Fruit fly (Drosophila melanogaster): Measurements from ENCODE around the gene CG46460.

Gene CG46460

DNA sequence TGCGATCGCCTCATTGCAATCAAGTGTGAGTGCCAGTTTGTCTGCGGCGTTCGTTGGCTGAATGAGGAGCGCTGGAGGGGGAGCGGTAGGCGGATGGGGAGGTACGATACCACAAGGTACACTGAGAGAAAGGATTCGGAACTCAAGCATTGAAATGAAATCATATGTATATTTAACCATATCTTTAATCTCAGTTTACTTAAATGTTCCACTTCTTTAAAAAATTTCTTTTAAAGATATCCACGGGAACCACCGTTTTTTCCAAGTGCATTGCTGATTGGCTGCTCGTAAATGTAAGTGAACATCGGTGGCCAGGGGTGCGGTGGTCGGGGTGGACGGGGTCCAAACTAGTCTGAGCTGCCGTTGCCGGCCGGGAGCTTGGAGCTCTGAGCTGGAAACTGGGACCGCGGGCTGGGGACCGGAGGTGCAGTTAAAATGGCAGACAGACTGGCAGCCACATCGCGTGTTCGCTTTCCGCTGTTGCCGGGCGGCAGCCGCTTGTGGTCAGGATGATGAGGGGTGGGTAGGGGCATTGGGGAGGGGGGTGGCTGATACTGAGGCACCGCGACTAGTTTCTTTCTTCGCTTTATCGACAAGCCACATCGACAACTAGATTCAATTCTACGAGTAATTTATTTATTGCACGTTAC, 1.2 kb upstream of the CG46460 start:
- TF ChIP-seq CG8478 (optimal IDR thresholded peaks at IDR 0.05) = no peak
- TF ChIP-seq CTCF (optimal IDR thresholded peaks at IDR 0.05) = no peak

DNA sequence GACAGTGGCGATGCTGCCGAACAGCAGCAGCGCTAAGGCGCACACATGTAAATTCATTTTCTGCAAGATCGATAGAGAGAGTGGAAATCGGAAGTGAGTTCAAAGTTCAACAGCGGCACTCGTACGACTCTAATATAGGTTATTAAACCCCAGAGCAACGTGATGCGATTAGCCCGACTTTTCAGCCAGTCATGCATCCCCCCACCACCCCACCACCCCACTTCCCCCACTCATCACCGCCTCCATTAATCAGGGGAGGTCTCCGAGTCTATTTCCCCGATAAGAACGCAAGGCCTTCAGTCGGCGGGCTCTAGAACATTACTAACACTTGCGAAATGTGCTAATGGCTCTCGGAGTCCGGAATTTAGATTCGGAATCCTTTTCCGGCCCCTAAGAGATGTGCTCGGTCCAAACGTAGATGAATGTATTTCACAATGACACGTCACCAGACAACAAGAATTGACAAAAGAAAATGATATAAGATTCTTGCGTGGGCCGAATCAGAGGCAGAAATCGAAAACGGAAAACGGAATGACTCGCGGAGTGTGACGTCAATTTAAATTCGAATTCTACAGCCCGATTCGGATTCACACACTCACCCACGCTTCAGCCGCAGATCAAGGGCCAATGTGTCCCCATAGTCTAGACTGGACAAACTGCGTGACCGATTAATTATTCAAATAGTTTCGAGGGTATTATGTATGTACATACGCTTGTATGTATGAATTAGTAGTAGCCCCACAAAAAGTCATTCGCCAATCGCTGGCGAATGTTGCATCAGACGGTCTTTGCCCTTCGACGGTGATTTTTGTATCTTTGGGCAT, 1.2 kb downstream of the CG46460 start:
- TF ChIP-seq CG8478 (optimal IDR thresholded peaks at IDR 0.05) = no peak
- TF ChIP-seq CTCF (optimal IDR thresholded peaks at IDR 0.05) = no peak

DNA sequence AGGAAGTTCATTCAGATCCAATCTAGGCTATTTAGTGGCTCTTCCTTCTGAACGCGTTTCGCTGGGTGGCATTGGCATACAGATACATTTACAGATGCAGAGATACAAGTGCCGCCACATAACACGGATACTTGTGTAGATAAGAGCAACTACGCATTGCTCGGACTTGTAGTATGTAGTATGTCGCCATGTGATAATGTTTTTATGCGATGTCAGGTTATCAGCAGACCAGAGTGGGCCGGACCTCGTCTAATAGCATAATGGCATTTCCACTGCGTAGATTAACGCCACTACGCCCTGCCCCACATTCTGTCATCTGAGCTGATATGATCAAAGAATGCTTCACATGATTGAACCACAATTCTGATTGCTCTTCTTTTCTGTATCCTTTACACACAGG, 5.3 kb downstream of the CG46460 start:
- TF ChIP-seq CTCF (optimal IDR thresholded peaks at IDR 0.05) (no peak), CG8478 (optimal IDR thresholded peaks at IDR 0.05) (no peak)

DNA sequence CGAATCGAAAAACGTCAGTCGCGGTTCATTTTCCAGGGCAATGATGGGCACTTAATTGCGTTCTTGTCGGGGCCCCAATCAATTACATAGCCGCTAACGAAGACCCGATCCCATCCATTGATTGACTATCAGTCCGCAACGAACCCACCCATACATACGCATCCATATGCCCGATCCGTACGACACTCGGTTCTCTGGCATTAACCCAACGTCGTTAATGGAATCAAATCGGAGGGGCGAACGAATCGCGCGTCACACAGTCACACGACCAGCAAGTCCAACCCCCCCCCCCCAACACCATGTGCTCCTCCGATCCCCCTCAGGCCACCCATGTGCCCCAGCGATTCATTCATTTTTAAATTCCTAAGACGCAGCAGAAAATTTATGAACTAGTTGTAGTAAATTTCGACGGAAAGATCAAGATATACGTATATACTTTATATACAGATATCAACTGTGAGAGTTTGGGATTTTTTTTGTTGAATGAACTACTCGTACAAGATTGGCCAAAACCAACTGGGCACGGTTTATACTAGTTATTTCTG, 5.8 kb downstream of the CG46460 start:
- TF ChIP-seq CTCF (optimal IDR thresholded peaks at IDR 0.05) (no peak), CG8478 (optimal IDR thresholded peaks at IDR 0.05) (no peak)

DNA sequence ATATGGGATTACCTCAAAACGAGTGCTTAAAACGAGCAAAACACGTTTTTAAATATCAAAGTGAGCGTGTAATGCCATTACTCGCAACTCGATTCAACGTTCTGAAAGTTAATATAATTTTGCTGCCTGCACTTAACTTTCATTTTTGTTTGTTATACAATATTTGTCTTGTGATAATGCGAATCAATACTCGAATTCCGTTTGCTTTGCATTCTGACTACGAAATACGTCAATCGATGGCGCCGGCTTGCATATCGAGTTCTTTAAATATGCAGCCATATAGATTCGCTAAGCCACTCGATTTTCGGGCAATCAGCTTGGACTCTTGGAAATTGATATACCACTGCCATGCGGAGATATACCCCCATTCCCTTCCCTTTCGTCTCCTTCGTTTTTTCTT, 6.4 kb downstream of the CG46460 start:
- no peak for TF ChIP-seq CTCF (optimal IDR thresholded peaks at IDR 0.05)
- no peak for TF ChIP-seq CG8478 (optimal IDR thresholded peaks at IDR 0.05)

DNA sequence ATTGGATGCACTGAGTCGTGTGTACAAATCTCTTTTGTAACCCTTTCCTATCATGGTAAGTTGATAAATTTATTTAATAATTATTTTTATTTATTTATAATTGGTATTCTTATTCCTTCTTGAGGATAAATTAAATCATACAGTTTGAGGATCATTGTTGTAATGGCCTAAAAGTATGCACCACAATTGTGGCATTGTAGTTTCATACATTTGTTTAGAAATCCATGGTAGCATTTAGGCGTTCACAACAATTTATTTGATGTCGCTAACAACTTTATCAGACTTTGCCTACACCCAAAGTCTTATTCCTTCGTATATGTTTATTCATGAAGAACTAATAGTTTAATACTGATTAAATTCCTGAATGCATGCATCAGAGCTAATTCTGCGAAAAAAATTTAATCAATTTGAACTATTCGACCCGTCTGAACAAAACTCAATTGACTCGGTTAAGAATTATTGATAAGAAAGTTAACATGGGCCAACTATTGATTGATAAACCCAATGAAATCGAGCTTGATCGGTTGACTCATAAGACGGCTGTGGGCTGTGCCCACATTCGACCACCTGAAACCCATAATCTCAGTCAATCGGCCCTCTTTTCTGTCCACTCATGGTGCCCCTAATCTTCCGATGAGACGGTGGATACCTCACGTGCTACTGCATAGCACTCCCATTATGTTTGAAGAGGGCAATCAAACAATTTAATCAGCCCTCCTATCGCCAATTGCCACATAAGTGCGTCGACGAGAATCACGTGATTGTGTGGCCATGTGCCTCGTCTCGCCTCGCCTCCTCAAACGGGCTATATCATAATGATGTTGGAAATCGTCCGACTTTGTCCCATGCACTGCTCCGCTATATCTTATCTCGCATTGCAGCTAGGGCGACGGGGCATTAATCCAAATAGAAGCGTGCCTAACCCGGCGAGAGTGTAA, 7.5 kb downstream of the CG46460 start:
- TF ChIP-seq CG8478 (optimal IDR thresholded peaks at IDR 0.05) = no peak
- peak in 1 of 2 experiments; percentile 10 for TF ChIP-seq CTCF (optimal IDR thresholded peaks at IDR 0.05)

DNA sequence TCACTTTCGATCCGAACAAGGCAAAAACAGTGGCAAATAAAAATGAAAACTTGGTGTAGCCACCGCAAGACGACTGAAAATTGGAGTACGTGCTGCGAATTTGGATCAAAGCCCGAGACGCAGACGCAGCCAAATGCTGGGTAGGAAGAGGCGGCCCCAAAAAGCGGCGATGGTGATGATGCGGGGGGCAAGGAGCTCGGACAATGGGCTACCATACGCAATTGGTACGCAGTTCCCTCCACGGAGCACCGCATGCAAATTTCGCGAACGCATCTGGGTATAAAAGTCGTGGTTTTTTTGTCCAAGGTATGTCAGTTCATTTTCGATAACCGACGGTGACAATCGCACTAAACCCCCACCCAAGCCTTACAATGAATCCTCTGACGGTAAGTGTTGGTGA, 12.0 kb downstream of the CG46460 start, which contains the start of gene Cpr64Ad:
Gene Cpr64Ad (plus strand): TSS at position 301 of the 400 bp plus-strand sequence.
- no peak for TF ChIP-seq CTCF (optimal IDR thresholded peaks at IDR 0.05)
- no peak for TF ChIP-seq CG8478 (optimal IDR thresholded peaks at IDR 0.05)

DNA sequence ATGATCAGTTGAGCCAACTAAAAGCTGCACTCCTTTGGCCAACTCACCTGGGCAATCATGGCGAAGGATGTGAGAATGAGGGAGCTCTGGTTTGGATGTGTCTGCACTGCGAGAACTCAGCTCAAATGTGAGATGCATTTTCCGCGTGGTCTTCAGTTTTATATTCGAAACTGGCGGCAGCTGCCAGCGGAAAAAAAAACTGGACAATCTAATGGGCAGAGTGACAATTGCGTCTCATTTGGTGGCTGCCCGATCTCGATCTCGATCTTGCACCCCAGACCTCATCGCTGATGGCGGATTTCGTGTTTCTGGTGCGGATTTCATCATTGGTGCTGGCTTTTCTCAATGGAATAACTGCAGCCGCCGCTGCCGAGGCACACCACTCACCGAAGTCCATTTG, 14.3 kb downstream of the CG46460 start, which contains the start of gene Cpr64Ac:
Gene Cpr64Ac (minus strand): TSS at position 101 of the 400 bp plus-strand sequence.
- TF ChIP-seq CG8478 (optimal IDR thresholded peaks at IDR 0.05) = no peak
- TF ChIP-seq CTCF (optimal IDR thresholded peaks at IDR 0.05) = no peak

DNA sequence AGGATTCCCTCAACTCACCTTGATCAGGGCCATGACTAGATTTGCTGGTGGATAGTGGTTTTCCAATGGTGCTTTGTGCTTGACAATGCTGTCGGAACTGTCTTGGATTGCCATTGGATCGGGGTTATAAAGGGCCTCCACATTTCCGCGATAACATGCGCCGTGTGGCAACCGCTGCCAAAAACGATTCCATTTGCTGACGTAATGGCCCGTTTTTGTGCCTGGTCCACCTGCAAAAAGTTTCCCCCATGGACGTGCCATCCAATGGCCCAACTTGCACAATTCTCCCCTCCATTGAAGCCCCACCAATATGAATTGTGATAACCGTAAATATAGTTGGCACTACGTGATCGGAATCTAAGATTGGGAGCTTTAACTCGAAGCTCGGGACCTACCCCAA, 15.7 kb downstream of the CG46460 start, which contains the start of gene Cpr64Ab:
Gene Cpr64Ab (minus strand): TSS at position 101 of the 400 bp plus-strand sequence.
- TF ChIP-seq CTCF (optimal IDR thresholded peaks at IDR 0.05) = no peak
- no peak for TF ChIP-seq CG8478 (optimal IDR thresholded peaks at IDR 0.05)

DNA sequence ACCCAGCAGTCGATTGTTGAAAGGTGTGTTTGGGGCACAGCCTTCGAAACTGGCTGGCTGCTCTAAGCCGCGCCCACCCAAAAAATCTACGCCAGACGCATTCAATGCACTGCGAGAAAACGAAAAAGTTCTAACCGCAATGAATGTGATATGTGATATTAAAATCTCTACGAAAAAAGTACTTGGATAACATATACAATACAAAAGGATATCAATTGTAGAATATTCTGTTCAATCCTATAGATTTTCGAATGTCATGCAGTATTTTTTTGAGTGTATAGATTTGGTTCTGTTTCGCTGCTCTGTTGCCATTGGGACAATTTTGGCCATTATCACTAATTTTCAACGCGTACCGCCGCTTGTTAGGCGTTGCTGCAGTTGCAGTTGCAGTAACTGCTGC, 17.4 kb downstream of the CG46460 start:
- no peak for TF ChIP-seq CTCF (optimal IDR thresholded peaks at IDR 0.05)
- no peak for TF ChIP-seq CG8478 (optimal IDR thresholded peaks at IDR 0.05)

DNA sequence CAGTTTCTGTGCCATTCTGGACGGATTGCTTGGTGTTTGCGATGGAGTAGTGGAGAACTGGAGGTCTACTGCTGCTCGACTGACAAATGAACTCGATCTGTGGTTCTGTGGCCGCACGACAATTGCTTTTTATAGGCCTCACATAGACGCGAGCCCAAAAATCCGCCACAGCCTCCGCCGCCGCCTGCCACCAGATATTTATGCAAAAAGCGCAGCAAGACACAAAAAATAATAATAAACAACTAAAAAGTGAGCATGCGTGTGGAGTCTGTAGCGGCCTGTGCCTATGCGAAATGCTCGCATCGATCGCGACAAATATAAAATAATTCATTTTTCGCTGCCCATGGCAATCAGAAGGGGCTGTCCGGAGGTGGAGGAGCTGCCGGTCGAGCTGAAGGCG, 18.0 kb downstream of the CG46460 start, which contains the start of gene Cpr64Aa:
Gene Cpr64Aa (minus strand): TSS at position 101 of the 400 bp plus-strand sequence.
- TF ChIP-seq CTCF (optimal IDR thresholded peaks at IDR 0.05) (no peak), CG8478 (optimal IDR thresholded peaks at IDR 0.05) (no peak)

DNA sequence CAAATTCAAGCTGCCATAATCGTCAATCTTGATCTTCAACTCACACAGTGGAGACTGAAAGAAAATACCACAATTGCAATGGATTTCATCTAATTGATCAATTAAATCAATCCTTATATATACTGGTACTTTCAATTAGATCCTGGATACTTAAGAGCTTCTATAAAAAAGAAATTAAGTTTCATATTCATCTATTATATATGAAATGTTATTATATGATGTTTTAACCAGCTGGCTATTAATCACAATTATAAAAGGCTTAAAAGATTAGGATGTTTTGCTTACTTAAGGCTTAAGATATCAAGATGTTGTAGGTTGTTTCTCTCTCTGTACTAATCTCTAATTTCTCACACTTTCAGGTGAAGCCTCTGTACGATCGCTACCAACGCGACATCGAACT, 22.2 kb downstream of the CG46460 start:
- TF ChIP-seq CTCF (optimal IDR thresholded peaks at IDR 0.05) (no peak), CG8478 (optimal IDR thresholded peaks at IDR 0.05) (no peak)

DNA sequence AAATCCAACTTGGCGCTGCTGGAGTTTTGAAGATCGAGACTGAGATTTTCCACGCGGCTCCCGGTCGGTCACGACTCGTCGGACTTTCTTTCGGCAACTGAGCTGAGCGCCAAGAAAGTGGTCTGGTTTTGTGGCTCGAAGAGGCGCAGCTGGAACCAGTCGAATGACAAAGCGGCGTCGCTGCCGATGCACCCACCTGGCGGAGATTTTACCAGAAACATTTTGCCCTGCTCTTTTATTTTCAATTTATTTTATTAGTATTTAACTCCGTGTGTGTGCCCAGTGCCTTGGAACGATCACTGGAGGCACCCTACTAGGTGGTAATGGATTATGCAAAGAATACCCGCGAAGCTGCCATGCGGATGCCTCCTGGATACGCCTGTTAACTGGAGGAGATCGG, 22.9 kb downstream of the CG46460 start, which contains the start of gene CG15005:
Gene CG15005 (minus strand): TSS at position 101 of the 400 bp plus-strand sequence.
- TF ChIP-seq CTCF (optimal IDR thresholded peaks at IDR 0.05) (no peak), CG8478 (optimal IDR thresholded peaks at IDR 0.05) (no peak)
